Worm (Caenorhabditis elegans) whole organism, late embryonic: Measurements from ENCODE around the gene T02E9.6.

Experiments used
- ama-1 ChIP-seq: fragments of 150-350 bp; optimal IDR thresholded peaks from 2 replicates; lab custom pipeline; 2014
- ceh-22 ChIP-seq: sonication (generic microtip); optimal IDR thresholded peaks from 2 replicates; lab custom pipeline; 2017; ENCODE audit warnings: missing biosample characterization, missing genetic modification characterization
- ceh-31 ChIP-seq: sonication (generic microtip); optimal IDR thresholded peaks from 2 replicates; lab custom pipeline; 2016; ENCODE audit warnings: missing genetic modification characterization, missing compliant biosample characterization
- elt-2 ChIP-seq: sonication (generic microtip); optimal IDR thresholded peaks from 2 replicates; lab custom pipeline; 2016; ENCODE audit warnings: missing genetic modification reagents, missing genetic modification characterization, missing compliant biosample characterization
- nfya-1 ChIP-seq: sonication (generic microtip); optimal IDR thresholded peaks from 2 replicates; lab custom pipeline; 2017; ENCODE audit warnings: missing genetic modification characterization, mild to moderate bottlenecking, missing compliant biosample characterization, antibody characterized with exemption, moderate library complexity
- nhr-11 ChIP-seq: fragments of 150-350 bp; optimal IDR thresholded peaks from 2 replicates; lab custom pipeline; 2014; ENCODE audit warnings: missing biosample characterization, missing genetic modification characterization
- pat-9 ChIP-seq: fragments of 200-800 bp; sonication (Bioruptor generic); optimal IDR thresholded peaks from 2 replicates; lab custom pipeline; 2018; ENCODE audit warnings: mild to moderate bottlenecking, missing genetic modification characterization, moderate library complexity, missing compliant biosample characterization
- pqm-1 ChIP-seq: sonication (generic microtip); optimal IDR thresholded peaks from 2 replicates; lab custom pipeline; 2016; ENCODE audit warnings: missing genetic modification characterization, missing compliant biosample characterization
- pros-1 ChIP-seq: fragments of 150-350 bp; optimal IDR thresholded peaks from 2 replicates; lab custom pipeline; 2014; ENCODE audit warnings: missing biosample characterization, missing genetic modification reagents, missing genetic modification characterization
- tbx-7 ChIP-seq: sonication (generic microtip); optimal IDR thresholded peaks from 2 replicates; lab custom pipeline; 2016; ENCODE audit warnings: missing genotype, missing genetic modification characterization, missing compliant biosample characterization

DNA sequence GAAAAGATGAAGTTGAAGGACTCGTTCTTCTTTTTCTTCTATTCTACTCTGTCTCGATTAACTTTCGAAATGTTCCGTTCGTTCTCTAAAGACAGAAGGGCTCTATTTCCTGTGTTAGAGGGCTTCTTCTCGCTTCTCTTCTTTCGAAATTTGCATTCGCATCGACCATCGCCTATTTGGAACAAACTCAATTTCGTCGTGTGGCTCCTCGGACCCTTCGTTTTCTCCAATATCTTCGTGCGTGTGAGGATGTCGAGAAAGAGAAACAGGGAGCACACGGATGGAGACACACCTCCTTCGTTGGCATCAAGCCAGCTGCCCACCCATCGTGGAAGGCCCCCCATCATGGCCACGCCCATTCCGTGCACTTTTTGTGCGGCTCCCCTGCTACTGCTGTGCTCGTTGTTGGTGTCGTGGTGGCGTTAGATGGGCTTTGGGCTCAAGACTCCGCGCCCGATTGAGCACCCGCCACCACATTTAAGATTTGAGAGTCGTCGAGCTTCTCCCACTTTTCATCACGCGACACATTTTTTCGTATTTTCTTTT lies 7.1 kb upstream of the T02E9.6 start:
- TF ChIP-seq pqm-1 (tag; lab: Kevin White, UChicago) (no peak), nhr-11 (tag; lab: Kevin White, UChicago) (no peak), elt-2 (tag; lab: Kevin White, UChicago) (no peak), ceh-31 (peak; percentile 38), tbx-7 (no peak), ama-1 (lab: Kevin White, UChicago) (no peak), nfya-1 (tag; lab: Kevin White, UChicago) (no peak), pros-1 (no peak), pat-9 (no peak), ceh-22 (no peak)
